Worm (Caenorhabditis elegans) whole organism, L2 larva: Measurements from ENCODE around the gene cutl-15.

Source experiments
- C34F6.9 ChIP-seq: fragments of 150-350 bp; optimal IDR thresholded peaks from 2 replicates; lab custom pipeline; 2014; ENCODE audit warnings: missing biosample characterization, missing genetic modification characterization
- ZK546.5 ChIP-seq: sonication (generic microtip); optimal IDR thresholded peaks from 2 replicates; lab custom pipeline; 2017; ENCODE audit warnings: missing biosample characterization, missing genetic modification characterization
- alr-1 ChIP-seq: fragments of 150-350 bp; optimal IDR thresholded peaks from 2 replicates; lab custom pipeline; 2014; ENCODE audit warnings: missing biosample characterization, missing genetic modification characterization
- aly-2 ChIP-seq: fragments of 150-350 bp; optimal IDR thresholded peaks from 2 replicates; lab custom pipeline; 2014; ENCODE audit warnings: missing biosample characterization, missing genetic modification characterization
- blmp-1 ChIP-seq: sonication (generic microtip); optimal IDR thresholded peaks from 2 replicates; lab custom pipeline; 2017; ENCODE audit warnings: missing genetic modification characterization, mild to moderate bottlenecking, missing compliant biosample characterization, antibody characterized with exemption, moderate library complexity; ENCODE audit not compliant: insufficient read depth
- ceh-16 ChIP-seq: fragments of 150-350 bp; optimal IDR thresholded peaks from 2 replicates; lab custom pipeline; 2014; ENCODE audit warnings: missing biosample characterization, missing genetic modification characterization
- ceh-82 ChIP-seq: fragments of 150-350 bp; optimal IDR thresholded peaks from 2 replicates; lab custom pipeline; 2014; ENCODE audit warnings: missing biosample characterization, missing genetic modification characterization
- dmd-4 ChIP-seq: sonication (generic microtip); optimal IDR thresholded peaks from 2 replicates; lab custom pipeline; 2017; ENCODE audit warnings: missing biosample characterization, missing genetic modification characterization
- egl-27 ChIP-seq: sonication (generic microtip); optimal IDR thresholded peaks from 3 replicates; lab custom pipeline; 2017; ENCODE audit warnings: missing biosample characterization, missing genetic modification reagents, missing genetic modification characterization
- elt-1 ChIP-seq: fragments of 150-350 bp; optimal IDR thresholded peaks from 2 replicates; lab custom pipeline; 2014; ENCODE audit warnings: missing biosample characterization, missing genetic modification characterization
- elt-3 ChIP-seq: sonication (generic microtip); optimal IDR thresholded peaks from 2 replicates; lab custom pipeline; 2017; ENCODE audit warnings: missing biosample characterization, missing genetic modification characterization
- fos-1 ChIP-seq: fragments of 150-350 bp; optimal IDR thresholded peaks from 2 replicates; lab custom pipeline; 2014; ENCODE audit warnings: missing biosample characterization, missing genetic modification characterization
- lin-11 ChIP-seq: fragments of 150-350 bp; sonication (generic microtip); optimal IDR thresholded peaks from 2 replicates; lab custom pipeline; 2014; ENCODE audit warnings: missing biosample characterization, missing genetic modification characterization, inconsistent platforms, mixed read lengths
- lin-13 ChIP-seq: fragments of 150-350 bp; optimal IDR thresholded peaks from 2 replicates; lab custom pipeline; 2014; ENCODE audit warnings: missing biosample characterization, missing genetic modification reagents, missing genetic modification characterization
- mab-5 ChIP-seq: fragments of 150-350 bp; optimal IDR thresholded peaks from 2 replicates; lab custom pipeline; 2014; ENCODE audit warnings: missing biosample characterization, missing genetic modification characterization
- mbf-1 ChIP-seq: sonication (generic microtip); optimal IDR thresholded peaks from 2 replicates; lab custom pipeline; 2017; ENCODE audit warnings: missing biosample characterization, missing genetic modification characterization
- nhr-10 ChIP-seq: sonication (generic microtip); optimal IDR thresholded peaks from 2 replicates; lab custom pipeline; 2017; ENCODE audit warnings: missing biosample characterization, missing genetic modification characterization
- nhr-12 ChIP-seq: fragments of 150-350 bp; optimal IDR thresholded peaks from 2 replicates; lab custom pipeline; 2014; ENCODE audit warnings: missing biosample characterization, missing genetic modification characterization
- nhr-21 ChIP-seq: fragments of 150-350 bp; optimal IDR thresholded peaks from 2 replicates; lab custom pipeline; 2014; ENCODE audit warnings: missing biosample characterization, missing genetic modification characterization
- nhr-23 ChIP-seq: fragments of 150-350 bp; optimal IDR thresholded peaks from 2 replicates; lab custom pipeline; 2014; ENCODE audit warnings: missing biosample characterization, missing genetic modification reagents, missing genetic modification characterization
- nhr-237 ChIP-seq: fragments of 150-350 bp; optimal IDR thresholded peaks from 2 replicates; lab custom pipeline; 2014; ENCODE audit warnings: missing biosample characterization, missing genetic modification characterization
- nhr-25 ChIP-seq: fragments of 150-350 bp; sonication (generic microtip); optimal IDR thresholded peaks from 3 replicates; lab custom pipeline; 2014; ENCODE audit warnings: missing biosample characterization, missing genetic modification characterization
- nhr-6 ChIP-seq: fragments of 150-350 bp; optimal IDR thresholded peaks from 2 replicates; lab custom pipeline; 2014; ENCODE audit warnings: missing biosample characterization, missing genetic modification characterization
- nhr-77 ChIP-seq: fragments of 150-350 bp; optimal IDR thresholded peaks from 2 replicates; lab custom pipeline; 2014; ENCODE audit warnings: missing biosample characterization, missing genetic modification characterization
- sma-3 ChIP-seq: sonication (generic microtip); optimal IDR thresholded peaks from 2 replicates; lab custom pipeline; 2016; ENCODE audit warnings: missing genetic modification reagents, missing genetic modification characterization, missing compliant biosample characterization
- sma-9 ChIP-seq, 2 experiments: fragments of 150-350 bp in 1 of 2; sonication (generic microtip) in 1 of 2; optimal IDR thresholded peaks; 2 replicates each; lab custom pipeline; 2014 to 2016; ENCODE audit warnings: missing genetic modification characterization in 2 of 2, mild to moderate bottlenecking in 1 of 2, missing biosample characterization in 1 of 2, missing compliant biosample characterization in 1 of 2, missing genetic modification reagents in 1 of 2, moderate library complexity in 1 of 2
- snpc-4 ChIP-seq: fragments of 150-350 bp; optimal IDR thresholded peaks from 2 replicates; lab custom pipeline; 2014; ENCODE audit warnings: missing biosample characterization, missing genetic modification characterization
- unc-39 ChIP-seq: fragments of 150-350 bp; optimal IDR thresholded peaks from 2 replicates; lab custom pipeline; 2014; ENCODE audit warnings: missing biosample characterization, missing genetic modification characterization
- unc-55 ChIP-seq: fragments of 150-350 bp; sonication (generic microtip); optimal IDR thresholded peaks from 3 replicates; lab custom pipeline; 2014; ENCODE audit warnings: missing biosample characterization, missing genetic modification reagents, missing genetic modification characterization
- zag-1 ChIP-seq: fragments of 150-350 bp; optimal IDR thresholded peaks from 2 replicates; lab custom pipeline; 2014; ENCODE audit warnings: missing biosample characterization, missing genetic modification characterization
- ztf-1 ChIP-seq: fragments of 200-800 bp; sonication (Bioruptor generic); conservative IDR thresholded peaks from 2 replicates; pipeline ENCODE4 v1.3.6; 2022; ENCODE audit warnings: missing genetic modification characterization, missing compliant biosample characterization
- ztf-11 ChIP-seq: sonication (generic microtip); optimal IDR thresholded peaks from 2 replicates; lab custom pipeline; 2017; ENCODE audit warnings: missing biosample characterization, missing genetic modification characterization
- ztf-4 ChIP-seq: fragments of 150-350 bp; optimal IDR thresholded peaks from 2 replicates; lab custom pipeline; 2014; ENCODE audit warnings: missing biosample characterization, missing genetic modification characterization

cutl-15 gene

DNA sequence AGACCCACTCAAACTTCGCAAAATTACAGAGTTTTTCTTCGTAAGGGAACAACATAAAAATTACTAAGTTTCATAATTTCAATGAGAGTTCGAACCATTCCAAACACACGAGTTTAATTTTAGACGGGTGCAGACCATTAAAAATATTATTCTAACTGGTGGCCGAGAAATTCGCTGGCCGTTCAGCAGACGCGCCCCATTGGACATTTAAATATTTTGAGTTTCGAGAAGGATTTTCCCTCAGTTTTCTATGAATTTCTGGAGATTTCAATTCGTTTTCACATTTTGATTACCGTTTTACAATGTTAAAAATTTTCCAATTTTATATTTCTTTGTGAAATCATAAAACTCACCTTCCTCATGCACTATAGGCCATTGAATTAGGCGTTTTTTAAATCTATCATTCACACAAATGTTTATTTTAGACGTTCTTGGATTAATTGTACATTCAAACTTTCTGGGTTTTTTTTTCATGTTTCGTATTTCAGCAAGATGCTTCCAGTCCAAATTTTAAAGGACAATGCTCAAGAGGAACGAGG is 20.2 kb downstream of the cutl-15 start, which contains the start of gene cct-2 (continued):
- TF ChIP-seq nhr-77 (tag; lab: Kevin White, UChicago) (no peak), sma-9 (GFP tag; optimal IDR thresholded peaks at IDR 0.05; lab: Kevin White, UChicago) (no peak), sma-9 (tag; optimal IDR thresholded peaks at IDR 0.05; lab: Kevin White, UChicago) (no peak), ztf-4 (tag; lab: Kevin White, UChicago) (peak; percentile 15), sma-3 (peak; percentile 30), ztf-1 (GFP tag; lab: Robert Waterston, UW) (no peak), unc-39 (tag; lab: Kevin White, UChicago) (no peak), nhr-237 (no peak), lin-13 (GFP tag; lab: Kevin White, UChicago) (peak; percentile 38), ZK546.5 (no peak), dmd-4 (tag; lab: Kevin White, UChicago) (no peak)

- TF ChIP-seq C34F6.9 (tag; lab: Kevin White, UChicago) (no peak), alr-1 (tag; lab: Kevin White, UChicago) (no peak), nhr-10 (no peak), nhr-237 (no peak), lin-13 (GFP tag; lab: Kevin White, UChicago) (no peak), fos-1 (tag; lab: Kevin White, UChicago) (no peak), elt-3 (no peak), nhr-23 (tag; lab: Kevin White, UChicago) (no peak), dmd-4 (tag; lab: Kevin White, UChicago) (no peak), mbf-1 (tag; lab: Kevin White, UChicago) (no peak), aly-2 (tag; lab: Kevin White, UChicago) (no peak), nhr-25 (no peak), egl-27 (tag; lab: Kevin White, UChicago) (no peak), nhr-12 (tag; lab: Kevin White, UChicago) (no peak)
These were observed 21.0 kb downstream of the cutl-15 start, which contains the start of gene B0457.2 for ce11 chrII:8926451-8926850. Gene B0457.2 (minus strand): TSS chrII:8926551.

ce11 chrII:8923187-8923586 is 24.3 kb downstream of the cutl-15 start:
- TF ChIP-seq ceh-82 (tag; lab: Kevin White, UChicago), result no peak
- peak; percentile 4 for TF ChIP-seq fos-1 (tag; lab: Kevin White, UChicago)
- TF ChIP-seq, all 48 proteins: peak for 1

ce11 chrII:8922140-8922539 is 25.3 kb downstream of the cutl-15 start, which contains the start of gene B0457.6:
Gene B0457.6 (plus strand): TSS chrII:8922423.
- TF ChIP-seq zag-1 (tag; lab: Kevin White, UChicago) (no peak), alr-1 (tag; lab: Kevin White, UChicago) (no peak), ceh-16 (tag; lab: Kevin White, UChicago) (no peak), snpc-4 (tag; lab: Kevin White, UChicago) (no peak), unc-55 (GFP tag; lab: Kevin White, UChicago) (peak; percentile 24), lin-11 (tag; lab: Kevin White, UChicago) (no peak), fos-1 (tag; lab: Kevin White, UChicago) (peak; percentile 61)
- TF ChIP-seq, all 48 proteins: peak for 2

DNA sequence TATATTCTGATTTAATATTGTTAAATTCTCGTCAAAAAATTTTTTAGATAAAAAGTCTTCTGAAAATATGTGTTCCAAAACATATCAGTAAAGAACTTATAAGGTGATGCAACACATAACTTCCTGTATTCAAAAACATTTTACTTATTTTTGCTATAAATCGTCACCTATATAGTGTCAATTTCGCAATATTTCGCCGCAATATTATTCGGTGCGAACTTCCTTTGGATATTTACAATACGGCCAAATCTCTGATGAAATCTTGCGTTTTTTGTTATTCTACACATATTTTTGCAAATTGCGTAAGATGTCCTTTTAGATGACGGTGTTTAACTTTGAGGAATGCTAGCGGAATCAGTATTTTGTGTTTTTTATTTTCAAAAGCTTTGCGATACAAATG is 26.0 kb downstream of the cutl-15 start:
- TF ChIP-seq nhr-21, result no peak
- no peak for TF ChIP-seq ZK546.5
- TF ChIP-seq C34F6.9 (tag; lab: Kevin White, UChicago), result no peak
- no peak for TF ChIP-seq nhr-6 (tag; lab: Kevin White, UChicago)
- TF ChIP-seq elt-3, result no peak
- no peak for TF ChIP-seq ceh-82 (tag; lab: Kevin White, UChicago)
- TF ChIP-seq lin-11 (tag; lab: Kevin White, UChicago), result no peak
- no peak for TF ChIP-seq elt-1
- TF ChIP-seq ztf-11, result no peak
- TF ChIP-seq nhr-23 (tag; lab: Kevin White, UChicago), result no peak
- TF ChIP-seq aly-2 (tag; lab: Kevin White, UChicago), result no peak
- no peak for TF ChIP-seq blmp-1 (tag; lab: Kevin White, UChicago)
- TF ChIP-seq alr-1 (tag; lab: Kevin White, UChicago), result no peak
- TF ChIP-seq mab-5 (tag; lab: Kevin White, UChicago), result no peak
- TF ChIP-seq, all 48 proteins: peak for 0
